Worm (Caenorhabditis elegans): Measurements from ENCODE around the gene smi-1.

smi-1 gene

ce11 chrIII:1926456-1926855 is 48.3 kb downstream of the smi-1 start (continued):
- TF ChIP-seq hlh-12 (tag; optimal IDR thresholded peaks at IDR 0.05) (no peak), zfh-2 (GFP tag; conservative IDR thresholded peaks at IDR 0.05) (peak; percentile 98), ceh-79 (tag; optimal IDR thresholded peaks at IDR 0.05) (no peak), sdz-38 (tag; optimal IDR thresholded peaks at IDR 0.05) (no peak), zim-3 (tag; optimal IDR thresholded peaks at IDR 0.05) (no peak), F57A8.1 (GFP tag; optimal IDR thresholded peaks at IDR 0.05) (no peak), hmg-1.2 (GFP tag; IDR thresholded peaks at IDR 0.05) (peak; percentile 94), D2030.7 (GFP tag; IDR thresholded peaks at IDR 0.05) (no peak), B0336.3 (GFP tag; IDR thresholded peaks at IDR 0.05) (peak; percentile 74), lag-1 (GFP tag; IDR thresholded peaks at IDR 0.05) (peak; percentile 81; the same call in 1 of the 2 replicates), madf-6 (GFP tag; IDR thresholded peaks at IDR 0.05) (no peak), Y56A3A.18 (GFP tag; IDR thresholded peaks at IDR 0.05) (0 out of 2 replicates have a peak, but pooled peaks have one; percentile 21), T26A5.8 (tag; optimal IDR thresholded peaks at IDR 0.05) (no peak), ztf-28 (GFP tag; IDR thresholded peaks at IDR 0.05) (no peak), F22D6.2 (tag; optimal IDR thresholded peaks at IDR 0.05) (peak; percentile 67), chd-7 (tag; optimal IDR thresholded peaks at IDR 0.05) (peak; percentile 90), ztf-25 (GFP tag; IDR thresholded peaks at IDR 0.05) (no peak), B0035.1 (tag; optimal IDR thresholded peaks at IDR 0.05) (peak; percentile 60), K12H6.12 (tag; optimal IDR thresholded peaks at IDR 0.05) (peak; percentile 49), ama-1 (optimal IDR thresholded peaks at IDR 0.05) (no peak), ama-1 (GFP tag; optimal IDR thresholded peaks at IDR 0.05) (no peak), ets-4 (GFP tag; optimal IDR thresholded peaks at IDR 0.05) (no peak), F57C9.4 (tag; optimal IDR thresholded peaks at IDR 0.05) (no peak), lir-1 (GFP tag; conservative IDR thresholded peaks at IDR 0.05) (0 out of 2 replicates have a peak, but pooled peaks have one; percentile 12), ceh-100 (GFP tag; IDR thresholded peaks at IDR 0.05) (no peak), T07F8.4 (tag; optimal IDR thresholded peaks at IDR 0.05) (no peak), tlf-1 (GFP tag; optimal IDR thresholded peaks at IDR 0.05) (peak; percentile 49), somi-1 (GFP tag; optimal IDR thresholded peaks at IDR 0.05) (peak; percentile 95), B0019.2 (GFP tag; conservative IDR thresholded peaks at IDR 0.05) (no peak), rec-8 (tag; optimal IDR thresholded peaks at IDR 0.05) (no peak), cebp-1 (GFP tag; IDR thresholded peaks at IDR 0.05) (no peak), cebp-1 (tag; optimal IDR thresholded peaks at IDR 0.05) (peak; percentile 82), snpc-1.3 (tag; optimal IDR thresholded peaks at IDR 0.05; ENCODE audit: insufficient read depth) (no peak), nhr-90 (tag; optimal IDR thresholded peaks at IDR 0.05) (no peak), egl-18 (GFP tag; IDR thresholded peaks at IDR 0.05) (no peak), ceh-58 (GFP tag; IDR thresholded peaks at IDR 0.05) (no peak), xnd-1 (tag; optimal IDR thresholded peaks at IDR 0.05) (no peak), nfya-2 (GFP tag; IDR thresholded peaks at IDR 0.05) (no peak), ztf-22 (GFP tag; optimal IDR thresholded peaks at IDR 0.05) (peak; percentile 89), F23B12.7 (tag; optimal IDR thresholded peaks at IDR 0.05; ENCODE audit: insufficient read depth) (no peak), let-607 (tag; optimal IDR thresholded peaks at IDR 0.05) (peak in 1 of 2 experiments; percentile 41), mel-28 (tag; optimal IDR thresholded peaks at IDR 0.05; ENCODE audit: borderline replicate concordance) (no peak), ztf-6 (GFP tag; IDR thresholded peaks at IDR 0.05) (0 out of 2 replicates have a peak, but pooled peaks have one; percentile 32), ceh-27 (GFP tag; optimal IDR thresholded peaks at IDR 0.05) (peak; percentile 69), rcor-1 (GFP tag; IDR thresholded peaks at IDR 0.05) (peak; percentile 57), mxl-1 (tag; optimal IDR thresholded peaks at IDR 0.05) (no peak), lin-35 (GFP tag; optimal IDR thresholded peaks at IDR 0.05) (peak in 1 of 3 experiments; percentile 35), aptf-3 (GFP tag; IDR thresholded peaks at IDR 0.05) (no peak), unc-130 (GFP tag; optimal IDR thresholded peaks at IDR 0.05) (no peak)
